Worm (Caenorhabditis elegans): Measurements from ENCODE around the gene hosl-1.

The hosl-1 gene

DNA sequence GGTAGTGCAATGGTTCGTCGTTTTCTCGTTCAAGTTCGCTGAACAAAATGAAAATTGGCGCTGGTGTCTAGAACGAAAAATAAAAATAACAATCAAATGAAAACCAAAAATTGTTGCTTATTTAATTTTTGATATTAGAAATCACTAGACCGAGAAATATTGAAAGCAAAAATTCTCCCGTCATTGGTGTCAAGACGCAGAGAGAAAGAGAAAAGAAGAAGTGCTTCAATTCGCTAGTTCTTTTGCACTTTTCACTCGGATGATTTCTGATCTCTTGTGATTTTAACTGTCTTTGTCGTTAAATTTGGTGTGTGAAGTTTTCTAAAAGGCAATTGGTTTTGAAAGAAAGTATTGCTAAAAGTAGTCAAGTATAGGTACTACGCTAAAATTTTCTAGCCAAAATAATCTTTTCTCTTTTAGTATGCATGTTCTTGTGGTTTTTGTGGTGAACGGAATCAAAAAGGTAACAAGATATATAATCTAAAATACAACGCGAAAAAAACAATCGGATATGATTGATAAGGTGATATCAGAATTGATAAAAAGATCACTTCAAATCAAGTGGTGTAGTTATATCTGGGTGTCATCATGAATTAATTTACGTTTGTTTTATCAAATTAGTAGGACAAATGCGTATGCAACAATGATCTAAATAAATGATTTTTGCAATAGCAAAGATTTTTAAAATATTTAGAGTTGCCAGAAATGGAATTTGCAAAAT, 26.2 kb downstream of the hosl-1 start (continued):
- TF ChIP-seq lin-54 (GFP tag; optimal IDR thresholded peaks at IDR 0.05) (no peak), C06A6.2 (GFP tag; conservative IDR thresholded peaks at IDR 0.05) (no peak)

DNA sequence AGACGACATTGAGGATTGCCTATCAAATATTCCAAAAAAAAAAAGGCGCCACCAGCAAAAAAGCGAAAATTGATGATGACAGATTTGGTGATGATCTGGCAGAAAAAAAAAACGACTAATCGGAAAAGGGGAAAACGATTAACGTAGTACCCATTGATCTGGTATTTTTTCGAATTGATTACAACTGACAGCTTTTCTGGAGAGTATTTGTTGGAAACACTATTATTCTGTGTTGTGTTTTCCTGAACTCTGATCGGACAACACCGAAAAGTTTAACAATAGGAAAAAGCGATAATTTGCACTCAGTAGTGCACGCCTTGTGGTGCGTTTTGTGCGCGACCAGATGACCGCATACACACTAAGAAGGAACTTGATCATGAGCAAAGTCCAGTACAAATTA, 27.7 kb downstream of the hosl-1 start:
- TF ChIP-seq repo-1 (tag; optimal IDR thresholded peaks at IDR 0.05) (no peak), nfyb-1 (GFP tag; IDR thresholded peaks at IDR 0.05) (no peak), ekl-4 (GFP tag; IDR thresholded peaks at IDR 0.05) (no peak), F37B4.10 (GFP tag; IDR thresholded peaks at IDR 0.05) (no peak), T07F8.4 (tag; optimal IDR thresholded peaks at IDR 0.05) (no peak), egl-44 (GFP tag; IDR thresholded peaks at IDR 0.05) (no peak)

DNA sequence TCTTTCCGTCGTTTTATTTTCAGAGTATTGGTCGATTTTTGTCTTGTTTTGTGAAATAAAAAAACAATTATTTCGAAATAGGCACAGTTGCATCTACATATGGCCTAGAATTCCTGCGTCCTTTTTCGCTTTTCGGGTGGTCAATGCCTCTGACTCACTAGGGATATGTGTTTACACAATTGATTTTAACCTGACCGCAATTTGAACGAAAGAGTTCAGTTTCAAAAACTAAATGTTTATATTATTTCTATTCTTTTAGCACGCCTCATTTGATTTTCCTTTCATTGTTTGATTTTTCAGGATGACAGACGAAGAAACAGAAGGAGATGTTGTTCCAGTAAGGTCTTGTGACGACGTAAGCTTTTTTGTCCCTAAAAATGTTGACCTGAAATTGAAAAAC, 30.9 kb downstream of the hosl-1 start, which contains the start of gene mfsd-12:
TSS of gene mfsd-12 (plus strand) at position 301 of the 400 bp plus-strand sequence.
- TF ChIP-seq cebp-1 (GFP tag; IDR thresholded peaks at IDR 0.05) (0 out of 2 replicates have a peak, but pooled peaks have one; percentile 24), cebp-1 (tag; optimal IDR thresholded peaks at IDR 0.05) (peak; percentile 69), lin-26 (GFP tag; IDR thresholded peaks at IDR 0.05) (no peak), ceh-91 (GFP tag; IDR thresholded peaks at IDR 0.05) (no peak)

DNA sequence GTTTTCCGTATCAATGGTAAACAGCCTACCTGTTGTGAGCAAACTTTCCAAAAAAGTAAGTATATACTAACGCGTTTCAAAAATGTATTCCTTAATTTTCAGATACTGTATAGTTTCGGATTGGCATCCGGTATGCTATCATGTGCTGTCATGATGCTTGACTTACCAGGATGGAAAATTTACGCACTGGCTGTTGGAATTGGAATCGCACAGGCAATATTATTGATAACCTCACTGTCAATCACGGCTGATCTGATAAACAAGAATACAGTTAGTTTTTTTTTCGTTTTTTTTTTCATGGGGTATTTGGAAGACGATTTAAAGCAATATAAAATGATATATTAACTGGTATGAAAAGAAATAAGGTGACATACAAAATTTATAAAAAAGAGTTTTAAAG, 34.9 kb downstream of the hosl-1 start:
- TF ChIP-seq Y79H2A.3 (GFP tag; conservative IDR thresholded peaks at IDR 0.05) = no peak
- no peak for TF ChIP-seq madf-3 (GFP tag; IDR thresholded peaks at IDR 0.05)
- TF ChIP-seq ceh-91 (GFP tag; IDR thresholded peaks at IDR 0.05) = no peak
- peak; percentile 76 for TF ChIP-seq nhr-80 (tag; optimal IDR thresholded peaks at IDR 0.05)
- TF ChIP-seq snpc-1.3 (tag; optimal IDR thresholded peaks at IDR 0.05; ENCODE audit: insufficient read depth) = no peak
- no peak for TF ChIP-seq bed-2 (GFP tag; IDR thresholded peaks at IDR 0.05)
- TF ChIP-seq ets-4 (GFP tag; optimal IDR thresholded peaks at IDR 0.05) = peak; percentile 88
- TF ChIP-seq ZK185.1 (tag; optimal IDR thresholded peaks at IDR 0.05; ENCODE audit: poor library complexity, severe bottlenecking) = no peak
- TF ChIP-seq ceh-79 (tag; optimal IDR thresholded peaks at IDR 0.05) = no peak
- TF ChIP-seq sptf-2 (GFP tag; optimal IDR thresholded peaks at IDR 0.05) = no peak
- TF ChIP-seq F33H1.4 (GFP tag; IDR thresholded peaks at IDR 0.05) = no peak
- TF ChIP-seq F37B4.10 (GFP tag; IDR thresholded peaks at IDR 0.05) = no peak
- no peak for TF ChIP-seq gei-17 (GFP tag; optimal IDR thresholded peaks at IDR 0.05)
- no peak for TF ChIP-seq cebp-2 (GFP tag; IDR thresholded peaks at IDR 0.05)

DNA sequence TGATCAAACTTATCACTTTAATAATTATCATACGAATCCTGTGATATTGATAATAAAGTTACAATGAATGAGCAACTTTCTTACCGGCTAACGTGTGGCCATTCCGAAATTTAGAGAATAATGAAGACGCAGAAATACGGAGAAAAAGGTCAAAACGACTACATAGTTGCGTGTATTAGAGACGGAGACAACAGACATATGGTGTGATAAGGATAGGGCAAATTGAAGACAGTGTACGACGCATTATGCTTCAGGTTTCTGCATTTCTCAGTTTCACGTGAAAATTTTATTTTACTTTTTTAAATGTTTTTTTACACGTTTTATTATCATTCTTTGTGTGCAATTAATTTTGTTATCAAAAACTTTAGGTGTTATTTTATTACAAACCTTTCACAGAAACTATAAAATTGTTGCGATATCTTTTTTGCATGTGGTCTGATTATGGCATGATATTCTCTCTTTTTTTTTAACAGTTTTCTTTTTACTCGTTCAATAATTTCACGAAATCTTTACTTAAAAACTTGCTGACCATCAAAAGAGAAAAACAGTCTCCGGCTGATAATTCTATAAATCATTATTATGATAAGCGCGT, 36.3 kb downstream of the hosl-1 start, which contains the start of gene tmem-135:
TSS of gene tmem-135 (plus strand) at position 542 of the 592 bp plus-strand sequence.
- no peak for TF ChIP-seq B0035.1 (tag; optimal IDR thresholded peaks at IDR 0.05)
- TF ChIP-seq mes-4 (tag; optimal IDR thresholded peaks at IDR 0.05) = no peak
- TF ChIP-seq nhr-80 (tag; optimal IDR thresholded peaks at IDR 0.05) = peak; percentile 6
- no peak for TF ChIP-seq F23B12.7 (tag; optimal IDR thresholded peaks at IDR 0.05; ENCODE audit: insufficient read depth)

DNA sequence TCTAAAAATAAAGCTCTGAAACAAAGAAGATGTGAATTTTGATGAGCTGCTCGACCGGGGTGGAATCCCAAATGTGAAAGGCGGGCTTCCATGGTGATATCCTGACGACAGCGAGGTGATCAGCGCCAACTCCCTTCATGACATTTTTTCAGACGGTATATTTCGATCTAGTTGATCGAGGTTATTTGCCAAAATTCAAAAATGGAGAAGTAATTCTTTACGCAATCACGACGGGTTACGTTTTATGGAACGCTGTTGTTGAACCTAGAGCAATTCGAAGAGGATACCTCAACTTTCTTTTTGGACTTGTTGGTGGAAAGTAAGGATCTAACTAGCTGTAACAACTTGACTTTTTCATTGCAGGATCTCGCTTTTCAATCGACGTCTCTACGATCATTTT, 39.8 kb downstream of the hosl-1 start:
- TF ChIP-seq nfyb-1 (GFP tag; IDR thresholded peaks at IDR 0.05) (0 out of 2 replicates have a peak, but pooled peaks have one; percentile 22), K12H6.12 (tag; optimal IDR thresholded peaks at IDR 0.05) (no peak)

All from whole organism, young adult.